Worm (Caenorhabditis elegans) whole organism, L1 larva: ENCODE measurements around the gene end-1.

Experiments used
- F16B12.6 ChIP-seq: fragments of 150-350 bp; optimal IDR thresholded peaks from 2 replicates; lab custom pipeline; 2014; ENCODE audit warnings: missing biosample characterization, missing genetic modification characterization
- Y116A8C.19 ChIP-seq: sonication (generic microtip); optimal IDR thresholded peaks from 2 replicates; lab custom pipeline; 2016; ENCODE audit warnings: missing compliant biosample characterization, missing genetic modification characterization, borderline replicate concordance
- aha-1 ChIP-seq: fragments of 150-350 bp; optimal IDR thresholded peaks from 2 replicates; lab custom pipeline; 2014; ENCODE audit warnings: missing biosample characterization, missing genetic modification characterization
- ama-1 ChIP-seq: fragments of 150-350 bp; optimal IDR thresholded peaks from 2 replicates; lab custom pipeline; 2014
- ceh-82 ChIP-seq, 3 experiments: fragments of 150-350 bp in 1 of 3; sonication (generic microtip) in 2 of 3; optimal IDR thresholded peaks; 2 replicates each; lab custom pipeline; 2014 to 2017; ENCODE audit warnings: missing biosample characterization in 3 of 3, missing genetic modification characterization in 3 of 3
- ceh-88 ChIP-seq: fragments of 200-800 bp; sonication (Bioruptor generic); IDR thresholded peaks from 2 replicates; pipeline ENCODE4 v1.3.6; 2022; ENCODE audit warnings: missing genetic modification characterization, missing compliant biosample characterization
- ceh-90 ChIP-seq: sonication (generic microtip); optimal IDR thresholded peaks from 2 replicates; lab custom pipeline; 2016; ENCODE audit warnings: missing genetic modification characterization, missing compliant biosample characterization
- ces-1 ChIP-seq: fragments of 150-350 bp; optimal IDR thresholded peaks from 2 replicates; lab custom pipeline; 2014; ENCODE audit warnings: missing biosample characterization, missing genetic modification reagents, missing genetic modification characterization
- dpl-1 ChIP-seq, 3 experiments: fragments of 150-350 bp in 2 of 3; sonication (generic microtip) in 1 of 3; optimal IDR thresholded peaks; 2 replicates each; lab custom pipeline; 2014 to 2017; ENCODE audit warnings: missing biosample characterization in 3 of 3, missing genetic modification characterization in 3 of 3, missing genetic modification reagents in 3 of 3
- efl-3 ChIP-seq: fragments of 200-800 bp; sonication (Bioruptor generic); optimal IDR thresholded peaks from 2 replicates; lab custom pipeline; 2018; ENCODE audit warnings: mild to moderate bottlenecking, missing genetic modification characterization, missing compliant biosample characterization
- egl-13 ChIP-seq: sonication (generic microtip); optimal IDR thresholded peaks from 2 replicates; lab custom pipeline; 2016; ENCODE audit warnings: missing genotype, missing genetic modification reagents, missing genetic modification characterization, missing compliant biosample characterization
- egl-27 ChIP-seq, 2 experiments: fragments of 150-350 bp in 1 of 2; sonication (generic microtip); optimal IDR thresholded peaks; 3 replicates each; lab custom pipeline; 2017 to 2018; ENCODE audit warnings: missing biosample characterization in 2 of 2, missing genetic modification characterization in 2 of 2, missing genetic modification reagents in 2 of 2
- elt-2 ChIP-seq: sonication (generic microtip); optimal IDR thresholded peaks from 2 replicates; lab custom pipeline; 2016; ENCODE audit warnings: missing genetic modification characterization, mild to moderate bottlenecking, inconsistent platforms, missing compliant biosample characterization, missing genetic modification reagents
- ets-5 ChIP-seq: fragments of 200-800 bp; sonication (Bioruptor generic); IDR thresholded peaks from 2 replicates; pipeline ENCODE4 v1.3.6; 2022; ENCODE audit warnings: missing genetic modification characterization, missing compliant biosample characterization
- fkh-10 ChIP-seq: sonication (generic microtip); optimal IDR thresholded peaks from 2 replicates; lab custom pipeline; 2017; ENCODE audit warnings: missing biosample characterization, missing genetic modification reagents, missing genetic modification characterization
- fkh-8 ChIP-seq: sonication (generic microtip); optimal IDR thresholded peaks from 2 replicates; lab custom pipeline; 2016; ENCODE audit warnings: mild to moderate bottlenecking, missing genetic modification characterization, missing compliant biosample characterization
- fos-1 ChIP-seq: fragments of 150-350 bp; optimal IDR thresholded peaks from 2 replicates; lab custom pipeline; 2014; ENCODE audit warnings: missing biosample characterization, missing genetic modification characterization
- hpl-2 ChIP-seq: fragments of 150-350 bp; optimal IDR thresholded peaks from 2 replicates; lab custom pipeline; 2014; ENCODE audit warnings: missing biosample characterization, missing genetic modification reagents, missing genetic modification characterization
- isw-1 ChIP-seq: fragments of 200-800 bp; sonication (Bioruptor generic); IDR thresholded peaks from 2 replicates; pipeline ENCODE4 v1.3.6; 2022; ENCODE audit warnings: missing genetic modification characterization, missing compliant biosample characterization
- lin-13 ChIP-seq: fragments of 150-350 bp; optimal IDR thresholded peaks from 2 replicates; lab custom pipeline; 2014; ENCODE audit warnings: missing biosample characterization, missing genetic modification reagents, missing genetic modification characterization
- lin-14 ChIP-seq: fragments of 200-800 bp; sonication (Bioruptor generic); optimal IDR thresholded peaks from 2 replicates; lab custom pipeline; 2018; ENCODE audit warnings: mild to moderate bottlenecking, missing genetic modification characterization, moderate library complexity, missing compliant biosample characterization
- lin-35 ChIP-seq, 2 experiments: fragments of 150-350 bp; optimal IDR thresholded peaks; 2 replicates each; lab custom pipeline; 2014; ENCODE audit warnings: missing biosample characterization in 2 of 2, missing genetic modification characterization in 2 of 2, missing genetic modification reagents in 2 of 2
- lin-39 ChIP-seq: fragments of 150-350 bp; optimal IDR thresholded peaks from 2 replicates; lab custom pipeline; 2014; ENCODE audit warnings: missing biosample characterization, missing genetic modification reagents, missing genetic modification characterization
- mab-9 ChIP-seq: fragments of 200-800 bp; sonication (Bioruptor generic); IDR thresholded peaks from 2 replicates; pipeline ENCODE4 v1.3.6; 2022; ENCODE audit warnings: missing genetic modification reagents, missing genetic modification characterization, missing compliant biosample characterization
- nhr-12 ChIP-seq: sonication (generic microtip); optimal IDR thresholded peaks from 2 replicates; lab custom pipeline; 2017; ENCODE audit warnings: missing biosample characterization, missing genetic modification characterization
- nhr-19 ChIP-seq: fragments of 200-800 bp; sonication (Bioruptor generic); conservative IDR thresholded peaks from 2 replicates; pipeline ENCODE4 v1.3.6; 2022; ENCODE audit warnings: missing genetic modification characterization, missing compliant biosample characterization
- nhr-20 ChIP-seq: sonication (generic microtip); optimal IDR thresholded peaks from 2 replicates; lab custom pipeline; 2016; ENCODE audit warnings: mild to moderate bottlenecking, missing genetic modification characterization, missing compliant biosample characterization
- nhr-237 ChIP-seq: fragments of 150-350 bp; optimal IDR thresholded peaks from 2 replicates; lab custom pipeline; 2014; ENCODE audit warnings: missing biosample characterization, missing genetic modification characterization
- nhr-28 ChIP-seq: fragments of 150-350 bp; optimal IDR thresholded peaks from 2 replicates; lab custom pipeline; 2014; ENCODE audit warnings: missing biosample characterization, missing genetic modification characterization
- nhr-47 ChIP-seq: sonication (generic microtip); optimal IDR thresholded peaks from 2 replicates; lab custom pipeline; 2016; ENCODE audit warnings: mild to moderate bottlenecking, missing genetic modification characterization, moderate library complexity, missing compliant biosample characterization
- nhr-76 ChIP-seq: sonication (generic microtip); optimal IDR thresholded peaks from 2 replicates; lab custom pipeline; 2017; ENCODE audit warnings: missing biosample characterization, missing genetic modification characterization
- nhr-84 ChIP-seq: sonication (generic microtip); optimal IDR thresholded peaks from 2 replicates; lab custom pipeline; 2017; ENCODE audit warnings: missing biosample characterization, missing genetic modification characterization
- nhr-85 ChIP-seq: sonication (generic microtip); peaks from one replicate; lab custom pipeline; 2016; ENCODE audit warnings: missing genetic modification characterization, inconsistent platforms, missing compliant biosample characterization
- pax-3 ChIP-seq: fragments of 200-800 bp; sonication (Bioruptor generic); optimal IDR thresholded peaks from 2 replicates; lab custom pipeline; 2018; ENCODE audit warnings: mild to moderate bottlenecking, missing genetic modification characterization, moderate library complexity, missing compliant biosample characterization
- pqm-1 ChIP-seq: sonication (generic microtip); optimal IDR thresholded peaks from 3 replicates; lab custom pipeline; 2017; ENCODE audit warnings: missing biosample characterization, missing genetic modification characterization
- rnt-1 ChIP-seq: sonication (generic microtip); optimal IDR thresholded peaks from 2 replicates; lab custom pipeline; 2016; ENCODE audit warnings: mild to moderate bottlenecking, missing genetic modification characterization, moderate library complexity, missing compliant biosample characterization
- skn-1 ChIP-seq: fragments of 150-350 bp; optimal IDR thresholded peaks from 2 replicates; lab custom pipeline; 2014; ENCODE audit warnings: missing biosample characterization, missing genetic modification characterization
- snpc-4 ChIP-seq: fragments of 150-350 bp; optimal IDR thresholded peaks from 2 replicates; lab custom pipeline; 2014; ENCODE audit warnings: missing biosample characterization, missing genetic modification characterization
- sox-4 ChIP-seq: sonication (generic microtip); optimal IDR thresholded peaks from 2 replicates; lab custom pipeline; 2016; ENCODE audit warnings: missing genetic modification characterization, missing compliant biosample characterization
- sptf-1 ChIP-seq: fragments of 150-350 bp; optimal IDR thresholded peaks from 2 replicates; lab custom pipeline; 2014; ENCODE audit warnings: missing biosample characterization, missing genetic modification characterization
- sup-37 ChIP-seq: fragments of 200-800 bp; sonication (Bioruptor generic); optimal IDR thresholded peaks from 2 replicates; lab custom pipeline; 2018; ENCODE audit warnings: mild to moderate bottlenecking, missing genetic modification characterization, missing compliant biosample characterization
- swsn-7 ChIP-seq: sonication (generic microtip); optimal IDR thresholded peaks from 2 replicates; lab custom pipeline; 2016; ENCODE audit warnings: missing genetic modification characterization, missing compliant biosample characterization
- tbx-2 ChIP-seq: sonication (generic microtip); optimal IDR thresholded peaks from 2 replicates; lab custom pipeline; 2016; ENCODE audit warnings: missing genetic modification characterization, missing compliant biosample characterization
- tlp-1 ChIP-seq: fragments of 150-350 bp; optimal IDR thresholded peaks from 2 replicates; lab custom pipeline; 2014; ENCODE audit warnings: missing biosample characterization, missing genetic modification characterization
- unc-130 ChIP-seq: fragments of 150-350 bp; optimal IDR thresholded peaks from 2 replicates; lab custom pipeline; 2017; ENCODE audit warnings: missing biosample characterization, missing genetic modification characterization, inconsistent platforms
- unc-86 ChIP-seq: sonication (generic microtip); optimal IDR thresholded peaks from 2 replicates; lab custom pipeline; 2016; ENCODE audit warnings: missing genetic modification characterization, missing compliant biosample characterization
- unc-98 ChIP-seq: fragments of 200-800 bp; sonication (Bioruptor generic); IDR thresholded peaks from 2 replicates; pipeline ENCODE4 v1.3.6; 2022; ENCODE audit warnings: missing genetic modification characterization, missing compliant biosample characterization
- vab-15 ChIP-seq: sonication (generic microtip); optimal IDR thresholded peaks from 2 replicates; lab custom pipeline; 2017; ENCODE audit warnings: missing genotype, mild to moderate bottlenecking, missing genetic modification characterization, missing compliant biosample characterization
- xbp-1 ChIP-seq: sonication (generic microtip); optimal IDR thresholded peaks from 2 replicates; lab custom pipeline; 2016; ENCODE audit warnings: missing genetic modification characterization, missing compliant biosample characterization
- zag-1 ChIP-seq: fragments of 150-350 bp; optimal IDR thresholded peaks from 2 replicates; lab custom pipeline; 2014; ENCODE audit warnings: missing biosample characterization, missing genetic modification characterization
- zip-4 ChIP-seq: fragments of 200-800 bp; sonication (Bioruptor generic); optimal IDR thresholded peaks from 2 replicates; lab custom pipeline; 2018; ENCODE audit warnings: mild to moderate bottlenecking, missing genetic modification characterization, moderate library complexity, missing compliant biosample characterization
- ztf-4 ChIP-seq: fragments of 150-350 bp; optimal IDR thresholded peaks from 2 replicates; lab custom pipeline; 2014; ENCODE audit warnings: missing biosample characterization, missing genetic modification characterization

end-1 gene

DNA sequence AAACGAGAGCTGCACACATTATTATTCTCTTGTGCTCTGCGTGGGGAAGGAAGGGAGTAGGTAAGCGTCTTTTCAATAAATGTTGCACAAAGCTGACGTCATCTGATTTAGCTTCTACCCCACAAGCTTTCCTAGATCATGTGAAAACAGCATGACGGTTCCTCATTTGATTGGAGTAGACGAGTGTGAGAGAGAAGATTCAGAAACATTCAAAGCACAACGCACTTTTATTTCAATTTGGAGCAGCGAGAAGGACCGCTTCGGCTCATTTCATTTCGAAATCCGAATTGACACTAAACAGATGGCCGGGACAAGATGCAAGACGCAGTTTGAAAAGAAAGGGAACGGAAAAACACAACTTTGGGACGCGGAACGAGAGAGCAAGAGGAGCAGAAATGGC, 19.4 kb downstream of the end-1 start (continued):
- TF ChIP-seq isw-1: no peak
- TF ChIP-seq sup-37: no peak
- TF ChIP-seq vab-15 (tag; lab: Kevin White, UChicago): no peak

DNA sequence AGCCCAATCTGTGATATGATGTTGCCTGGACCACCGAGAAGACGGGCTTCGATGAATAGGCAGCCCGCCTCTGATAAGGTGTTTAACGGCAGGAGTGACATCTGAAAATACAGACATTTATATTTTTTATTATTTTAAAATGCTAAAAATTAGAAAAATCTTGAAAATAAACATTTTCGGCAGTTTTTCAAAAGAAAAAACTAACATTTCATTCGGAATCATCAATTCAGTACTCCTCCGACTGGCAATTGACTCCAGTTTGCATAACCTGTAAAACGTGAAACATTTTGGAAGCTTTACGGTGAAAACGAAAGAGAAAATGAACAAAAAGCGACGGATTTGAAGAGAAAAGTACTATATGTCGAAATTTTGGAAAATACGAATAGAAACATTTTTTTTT, 20.9 kb downstream of the end-1 start, which contains the start of gene ric-7:
ric-7 (minus strand) TSS at position 101 of the 400 bp plus-strand sequence.
- TF ChIP-seq ceh-88: no peak
- TF ChIP-seq sup-37: no peak
- TF ChIP-seq F16B12.6: no peak
- TF ChIP-seq, all 84 proteins: peak for 0

DNA sequence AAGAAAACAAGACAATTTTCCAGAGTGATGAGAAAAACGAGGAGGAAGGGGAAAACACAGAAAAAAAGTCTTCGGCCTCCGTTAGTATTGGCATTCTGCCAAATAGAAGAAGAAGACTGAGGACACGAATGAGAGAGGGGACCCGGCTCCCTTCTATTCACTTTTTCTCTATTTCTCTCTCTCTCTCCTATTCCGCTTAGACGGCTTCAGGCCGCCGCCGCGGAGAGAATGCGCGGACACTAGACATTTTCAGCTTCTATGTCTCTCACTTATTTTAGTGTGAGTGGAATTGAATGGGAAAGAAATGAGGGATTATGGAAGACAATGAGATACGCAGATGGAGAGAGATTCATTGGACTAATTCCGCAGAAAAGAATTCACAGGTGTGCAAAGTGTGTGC, 21.9 kb downstream of the end-1 start:
- TF ChIP-seq hpl-2 (GFP tag; lab: Kevin White, UChicago) (no peak), aha-1 (tag; lab: Kevin White, UChicago) (no peak), xbp-1 (tag; lab: Kevin White, UChicago) (no peak), unc-86 (tag; lab: Kevin White, UChicago) (peak; percentile 28), nhr-84 (tag; lab: Kevin White, UChicago) (no peak), rnt-1 (tag; lab: Kevin White, UChicago) (no peak), ztf-4 (tag; lab: Kevin White, UChicago) (no peak), tlp-1 (tag; lab: Kevin White, UChicago) (no peak), lin-35 (GFP tag; optimal IDR thresholded peaks at IDR 0.05; lab: Kevin White, UChicago) (peak in 1 of 2 experiments; percentile 16), ceh-90 (tag; lab: Kevin White, UChicago) (no peak), nhr-76 (tag; lab: Kevin White, UChicago) (no peak), egl-27 (tag; optimal IDR thresholded peaks at IDR 0.05; lab: Kevin White, UChicago) (no peak), ama-1 (lab: Kevin White, UChicago) (no peak), tbx-2 (tag; lab: Kevin White, UChicago) (peak; percentile 12), pax-3 (tag; lab: Kevin White, UChicago) (peak; percentile 40), Y116A8C.19 (no peak), ceh-82 (tag; optimal IDR thresholded peaks at IDR 0.05; lab: Kevin White, UChicago) (peak in 2 of 3 experiments; percentile 9 to 28), ets-5 (GFP tag; lab: Robert Waterston, UW) (no peak), nhr-85 (tag; lab: Kevin White, UChicago) (no peak), fkh-10 (GFP tag; lab: Kevin White, UChicago) (no peak), nhr-28 (tag; lab: Kevin White, UChicago) (no peak), lin-13 (no peak), fos-1 (tag; lab: Kevin White, UChicago) (no peak), ceh-88 (no peak), unc-130 (no peak), swsn-7 (tag; lab: Kevin White, UChicago) (no peak), zag-1 (tag; lab: Kevin White, UChicago) (no peak), nhr-19 (GFP tag; lab: Robert Waterston, UW) (no peak), zip-4 (GFP tag; lab: Kevin White, UChicago) (no peak), nhr-47 (tag; lab: Kevin White, UChicago) (peak; percentile 27), lin-39 (tag; lab: Kevin White, UChicago) (no peak), efl-3 (GFP tag; lab: Kevin White, UChicago) (no peak), pqm-1 (tag; lab: Kevin White, UChicago) (no peak), skn-1 (no peak), snpc-4 (tag; lab: Kevin White, UChicago) (no peak), egl-13 (no peak), mab-9 (GFP tag; lab: Robert Waterston, UW) (no peak), unc-98 (no peak), lin-14 (GFP tag; lab: Kevin White, UChicago) (peak; percentile 63), elt-2 (no peak), nhr-20 (tag; lab: Kevin White, UChicago) (no peak), sptf-1 (tag; lab: Kevin White, UChicago) (no peak), fkh-8 (tag; lab: Kevin White, UChicago) (peak; percentile 42), nhr-12 (tag; lab: Kevin White, UChicago) (no peak), ces-1 (GFP tag; lab: Kevin White, UChicago) (no peak), dpl-1 (GFP tag; optimal IDR thresholded peaks at IDR 0.05; lab: Kevin White, UChicago) (no peak), nhr-237 (tag; lab: Kevin White, UChicago) (no peak), sox-4 (tag; lab: Kevin White, UChicago) (no peak)
